Fruit fly (Drosophila melanogaster) whole organism, wandering third instar larva: ENCODE data around the gene CG13707.

ENCODE experiments used
- CG9705 ChIP-seq: fragments of 200-800 bp; sonication (Bioruptor generic); optimal IDR thresholded peaks from 2 replicates; lab custom pipeline; 2018; ENCODE audit warnings: missing biosample characterization, mild to moderate bottlenecking, missing genetic modification characterization
- Sp1 ChIP-seq: fragments of 200-800 bp; sonication (Bioruptor generic); optimal IDR thresholded peaks from 3 replicates; lab custom pipeline; 2019; ENCODE audit warnings: missing biosample characterization, mild to moderate bottlenecking, missing genetic modification characterization, moderate library complexity
- rgr ChIP-seq: fragments of 200-800 bp; sonication (Bioruptor generic); optimal IDR thresholded peaks from 3 replicates; lab custom pipeline; 2016; ENCODE audit warnings: missing biosample characterization, mild to moderate bottlenecking, missing genetic modification characterization
- sv ChIP-seq: fragments of 200-800 bp; sonication (Bioruptor generic); optimal IDR thresholded peaks from 3 replicates; lab custom pipeline; 2016; ENCODE audit warnings: missing biosample characterization, missing genetic modification characterization
- tai ChIP-seq: sonication (Bioruptor generic); optimal IDR thresholded peaks from 2 replicates; lab custom pipeline; 2016; ENCODE audit warnings: missing biosample characterization, missing genetic modification characterization

- no peak for TF ChIP-seq Sp1 (GFP tag; lab: Kevin White, UChicago)
- TF ChIP-seq rgr (GFP tag; lab: Kevin White, UChicago): no peak
- no peak for TF ChIP-seq sv (GFP tag; lab: Kevin White, UChicago)
- TF ChIP-seq CG9705: no peak
- TF ChIP-seq tai (GFP tag; lab: Kevin White, UChicago): no peak
These were observed 15.3 kb upstream of the CG13707 start for dm6 chr3L:4855208-4855607.
